Worm (Caenorhabditis elegans): ENCODE measurements around the gene aipr-1.

DNA sequence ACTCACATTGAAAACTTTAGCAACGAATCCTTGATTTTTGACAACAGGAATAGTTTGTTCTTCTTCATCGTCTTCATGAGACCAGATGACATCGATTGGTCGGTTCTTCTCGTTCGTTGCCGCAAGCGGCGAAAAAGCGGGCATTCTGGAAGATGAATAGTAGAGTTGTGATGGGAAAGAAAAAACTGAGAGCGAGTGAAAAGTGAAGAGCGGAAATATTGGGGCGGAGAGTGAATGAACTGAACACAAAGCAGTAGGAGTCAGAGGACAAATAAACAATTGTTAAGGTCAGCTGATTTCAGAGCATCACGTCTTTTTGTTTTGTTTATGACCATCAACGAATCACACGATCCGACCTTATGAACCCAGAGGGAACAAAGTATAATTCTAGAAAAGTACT lies 32.8 kb downstream of the aipr-1 start, which contains the start of gene F18C5.10:
- TF ChIP-seq Y95B8A.8 (GFP tag; IDR thresholded peaks at IDR 0.05) = no peak
- no peak for TF ChIP-seq Y53F4B.3 (GFP tag; IDR thresholded peaks at IDR 0.05)
- no peak for TF ChIP-seq hrde-1 (tag; optimal IDR thresholded peaks at IDR 0.05; ENCODE audit: borderline replicate concordance)
- no peak for TF ChIP-seq him-1 (tag; optimal IDR thresholded peaks at IDR 0.05)
- no peak for TF ChIP-seq hmg-1.2 (GFP tag; IDR thresholded peaks at IDR 0.05)

Measured in whole organism, young adult.